Worm (Caenorhabditis elegans): Measurements from ENCODE around the gene nhr-68.

nhr-68 gene

DNA sequence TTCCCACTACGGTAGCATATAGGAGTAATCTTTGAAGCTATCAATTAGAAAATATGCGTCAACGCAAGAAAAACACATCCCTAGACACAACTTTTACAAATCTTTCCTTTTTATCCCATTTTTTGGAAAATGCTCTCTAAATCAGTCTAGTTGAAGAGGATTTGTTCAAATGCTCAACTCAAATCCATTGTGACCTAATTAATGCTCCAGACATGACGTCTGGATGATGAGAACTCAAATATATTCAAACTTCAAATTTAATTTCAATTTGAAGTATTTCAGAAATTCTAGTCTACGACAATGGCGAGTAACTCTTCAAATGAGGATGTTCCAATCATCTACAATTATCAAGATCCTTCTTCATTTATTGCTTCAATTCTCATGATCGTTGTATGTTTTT is 20.9 kb upstream of the nhr-68 start, which contains the start of gene srx-85:
Gene srx-85 (plus strand): TSS at position 301 of the 400 bp plus-strand sequence.
- TF ChIP-seq nhr-12 (tag; optimal IDR thresholded peaks at IDR 0.05) = no peak
- no peak for TF ChIP-seq flh-1 (GFP tag; optimal IDR thresholded peaks at IDR 0.05)
- no peak for TF ChIP-seq ceh-43 (GFP tag; optimal IDR thresholded peaks at IDR 0.05)
- no peak for TF ChIP-seq ham-2 (GFP tag; optimal IDR thresholded peaks at IDR 0.05)
- no peak for TF ChIP-seq drap-1 (GFP tag; optimal IDR thresholded peaks at IDR 0.05)

DNA sequence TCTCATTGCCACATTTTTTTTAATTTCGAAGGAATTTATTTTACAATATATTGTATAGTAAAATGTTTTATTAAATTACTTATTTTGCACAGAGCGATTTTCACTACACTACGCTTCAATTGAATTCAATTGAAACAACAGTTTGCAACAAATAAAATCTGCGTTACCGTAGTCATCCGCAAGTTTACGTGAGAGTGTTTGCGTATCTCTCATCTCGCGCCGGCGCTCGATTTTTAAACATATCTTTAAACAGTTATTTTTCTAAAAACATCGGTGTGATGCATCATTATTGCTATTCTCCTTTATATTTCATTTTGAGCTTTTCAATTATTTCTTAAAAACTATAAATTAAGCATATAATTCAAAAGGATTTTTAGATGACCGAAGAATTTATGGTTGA is 19.0 kb upstream of the nhr-68 start, which contains the start of gene duo-1:
Gene duo-1 (plus strand): TSS at position 371 of the 400 bp plus-strand sequence.
- TF ChIP-seq lsy-2 (tag; optimal IDR thresholded peaks at IDR 0.05) = peak; percentile 76
- no peak for TF ChIP-seq zip-8 (tag; optimal IDR thresholded peaks at IDR 0.05)

DNA sequence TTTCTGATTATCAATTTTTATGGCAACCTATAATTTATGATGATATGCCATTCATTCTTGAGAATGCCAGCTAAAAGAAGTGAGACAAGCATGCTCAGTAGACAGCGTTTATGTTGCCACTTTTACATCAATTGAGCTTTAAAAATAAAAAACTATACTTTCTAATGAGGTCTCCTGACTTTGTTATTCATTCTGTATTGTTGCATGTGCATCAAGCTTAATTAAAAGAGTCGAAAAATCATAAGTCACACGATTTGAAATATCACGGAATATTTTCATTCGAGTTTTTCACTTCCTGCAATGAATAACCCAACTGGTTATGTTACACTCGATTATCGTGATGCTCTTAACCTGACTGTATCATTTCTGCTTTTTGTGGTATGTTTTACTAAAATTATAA is 10.6 kb upstream of the nhr-68 start, which contains the start of gene srx-86:
Gene srx-86 (plus strand): TSS at position 301 of the 400 bp plus-strand sequence.
- TF ChIP-seq mep-1 (tag; optimal IDR thresholded peaks at IDR 0.05) = no peak
- no peak for TF ChIP-seq nhr-12 (tag; optimal IDR thresholded peaks at IDR 0.05)
- no peak for TF ChIP-seq M03D4.4 (tag; optimal IDR thresholded peaks at IDR 0.05)
- no peak for TF ChIP-seq ceh-83 (GFP tag; optimal IDR thresholded peaks at IDR 0.05)
- TF ChIP-seq cnd-1 (tag; optimal IDR thresholded peaks at IDR 0.05) = no peak
- TF ChIP-seq ztf-11 (tag; optimal IDR thresholded peaks at IDR 0.05) = no peak
- no peak for TF ChIP-seq sem-2 (GFP tag; optimal IDR thresholded peaks at IDR 0.05)
- no peak for TF ChIP-seq nhr-76 (tag; optimal IDR thresholded peaks at IDR 0.05)
- TF ChIP-seq lin-32 (GFP tag; optimal IDR thresholded peaks at IDR 0.05) = no peak
- TF ChIP-seq mab-5 (tag; optimal IDR thresholded peaks at IDR 0.05) = no peak

DNA sequence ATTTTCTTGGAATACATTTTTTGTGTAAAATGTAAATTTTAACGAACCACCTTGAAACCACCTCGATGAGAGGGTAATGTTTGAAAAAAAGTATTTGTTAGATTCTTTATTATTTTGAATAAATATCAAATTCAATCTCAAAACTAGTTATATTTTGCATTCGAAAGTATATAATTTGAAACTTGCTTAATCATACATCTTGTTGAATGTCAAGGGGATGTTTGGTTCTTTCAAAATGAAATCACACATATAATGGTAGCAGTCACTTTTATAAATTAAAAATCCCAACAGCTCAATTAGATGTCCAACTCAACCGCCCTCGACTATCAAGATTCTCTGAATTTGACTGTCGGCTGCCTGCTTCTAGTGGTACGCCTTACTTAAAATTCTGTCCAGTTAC is 8.7 kb upstream of the nhr-68 start, which contains the start of gene srx-87:
Gene srx-87 (plus strand): TSS at position 301 of the 400 bp plus-strand sequence.
- TF ChIP-seq lsy-2 (tag; optimal IDR thresholded peaks at IDR 0.05) (no peak), lin-13 (tag; optimal IDR thresholded peaks at IDR 0.05) (no peak), ham-2 (GFP tag; optimal IDR thresholded peaks at IDR 0.05) (no peak), ceh-43 (GFP tag; optimal IDR thresholded peaks at IDR 0.05) (no peak), mab-5 (tag; optimal IDR thresholded peaks at IDR 0.05) (no peak), nhr-28 (tag; optimal IDR thresholded peaks at IDR 0.05) (no peak), elt-1 (tag; optimal IDR thresholded peaks at IDR 0.05; ENCODE audit: borderline replicate concordance, insufficient read depth) (no peak), cnd-1 (tag; optimal IDR thresholded peaks at IDR 0.05) (no peak), hlh-1 (tag; optimal IDR thresholded peaks at IDR 0.05) (no peak), nhr-12 (tag; optimal IDR thresholded peaks at IDR 0.05) (no peak), M03D4.4 (tag; optimal IDR thresholded peaks at IDR 0.05) (no peak), ces-1 (GFP tag; optimal IDR thresholded peaks at IDR 0.05) (no peak), ceh-39 (tag; optimal IDR thresholded peaks at IDR 0.05) (no peak), elt-3 (tag; optimal IDR thresholded peaks at IDR 0.05) (no peak), unc-62 (GFP tag; optimal IDR thresholded peaks at IDR 0.05) (no peak), mep-1 (tag; optimal IDR thresholded peaks at IDR 0.05) (no peak), drap-1 (GFP tag; optimal IDR thresholded peaks at IDR 0.05) (no peak), nhr-237 (tag; optimal IDR thresholded peaks at IDR 0.05) (no peak), sptf-1 (tag; optimal IDR thresholded peaks at IDR 0.05) (no peak)

DNA sequence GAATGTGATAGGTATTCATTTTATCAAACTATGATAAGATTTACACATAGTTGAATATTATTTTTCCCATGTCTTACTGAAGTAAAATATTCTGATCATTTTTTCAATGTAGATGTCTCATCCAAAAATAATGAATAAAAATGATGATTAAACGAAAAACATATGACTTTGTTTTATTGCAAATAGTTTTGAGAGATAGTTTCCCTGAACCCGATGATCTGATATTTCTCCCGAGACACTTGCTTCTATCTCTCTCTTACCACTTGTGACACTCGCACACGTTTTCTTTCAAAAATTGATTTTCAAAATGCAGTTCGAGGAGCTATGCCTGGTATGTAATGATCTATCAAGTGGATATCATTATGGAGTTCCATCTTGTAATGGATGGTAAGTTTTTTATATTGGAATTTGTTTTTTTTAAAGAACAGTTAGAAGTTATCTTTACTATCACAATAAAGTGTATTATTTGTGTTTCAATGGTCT is 3.0 kb upstream of the nhr-68 start, which contains the start of the genes nhr-101 and pms-2:
Gene nhr-101 (plus strand): TSS at position 308 of the 483 bp plus-strand sequence.
Gene pms-2 (minus strand): TSS at position 433 of the 483 bp plus-strand sequence.
- TF ChIP-seq blmp-1 (tag; optimal IDR thresholded peaks at IDR 0.05) (no peak), ztf-11 (tag; optimal IDR thresholded peaks at IDR 0.05) (no peak), lsy-2 (tag; optimal IDR thresholded peaks at IDR 0.05) (no peak), ceh-39 (tag; optimal IDR thresholded peaks at IDR 0.05) (no peak), pha-4 (tag; optimal IDR thresholded peaks at IDR 0.05) (no peak), M03D4.4 (tag; optimal IDR thresholded peaks at IDR 0.05) (no peak), tbx-8 (GFP tag; optimal IDR thresholded peaks at IDR 0.05) (no peak), ceh-83 (GFP tag; optimal IDR thresholded peaks at IDR 0.05) (no peak), ham-2 (GFP tag; optimal IDR thresholded peaks at IDR 0.05) (no peak)

DNA sequence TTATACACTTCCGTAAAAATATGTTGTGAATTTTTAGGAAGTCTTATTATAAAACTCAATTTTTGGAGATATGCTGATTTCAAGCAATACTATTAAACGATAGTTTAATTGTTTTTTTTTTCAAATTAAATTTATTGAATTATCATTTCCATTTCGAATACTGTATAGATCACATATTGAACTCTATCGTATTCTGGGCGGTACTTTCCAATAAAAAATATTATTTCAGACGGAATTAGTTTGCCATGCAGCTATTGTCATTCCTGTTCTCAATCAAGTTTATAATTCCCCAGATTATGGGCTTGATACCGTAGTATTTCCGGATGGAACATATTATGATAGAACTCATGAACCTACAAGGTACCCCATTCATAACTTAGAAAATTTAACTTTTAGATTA is 1.3 kb downstream of the nhr-68 start:
- no peak for TF ChIP-seq sptf-1 (tag; optimal IDR thresholded peaks at IDR 0.05)
- TF ChIP-seq nhr-28 (tag; optimal IDR thresholded peaks at IDR 0.05) = no peak
- TF ChIP-seq bed-3 (GFP tag; optimal IDR thresholded peaks at IDR 0.05) = no peak
- TF ChIP-seq ces-1 (GFP tag; optimal IDR thresholded peaks at IDR 0.05) = no peak
- no peak for TF ChIP-seq nhr-76 (tag; optimal IDR thresholded peaks at IDR 0.05)
- TF ChIP-seq elt-1 (tag; optimal IDR thresholded peaks at IDR 0.05; ENCODE audit: borderline replicate concordance, insufficient read depth) = no peak
- no peak for TF ChIP-seq lin-32 (GFP tag; optimal IDR thresholded peaks at IDR 0.05)
- no peak for TF ChIP-seq nhr-237 (tag; optimal IDR thresholded peaks at IDR 0.05)
- TF ChIP-seq ztf-11 (tag; optimal IDR thresholded peaks at IDR 0.05) = no peak
- TF ChIP-seq mls-2 (tag; optimal IDR thresholded peaks at IDR 0.05) = no peak
- TF ChIP-seq sem-2 (GFP tag; optimal IDR thresholded peaks at IDR 0.05) = no peak
- no peak for TF ChIP-seq tbx-8 (GFP tag; optimal IDR thresholded peaks at IDR 0.05)
- TF ChIP-seq ceh-43 (GFP tag; optimal IDR thresholded peaks at IDR 0.05) = no peak
- no peak for TF ChIP-seq unc-120 (tag; optimal IDR thresholded peaks at IDR 0.05; ENCODE audit: poor library complexity, severe bottlenecking)
- no peak for TF ChIP-seq drap-1 (GFP tag; optimal IDR thresholded peaks at IDR 0.05)
- no peak for TF ChIP-seq mab-5 (tag; optimal IDR thresholded peaks at IDR 0.05)

Data from whole organism, mixed stage, embryonic.